Fruit fly (Drosophila melanogaster): ENCODE data around the gene CG31517.

The CG31517 gene

dm6 chr3R:13983272-13984032 lies 35.2 kb downstream of the CG31517 start (continued):
- TF ChIP-seq CG6689 (GFP tag; IDR thresholded peaks at IDR 0.05): peak; percentile 86
- TF ChIP-seq Drgx (GFP tag; IDR thresholded peaks at IDR 0.05): peak; percentile 88
- TF ChIP-seq gfzf (GFP tag; optimal IDR thresholded peaks at IDR 0.05): peak; percentile 23
- TF ChIP-seq zfh1 (GFP tag; IDR thresholded peaks at IDR 0.05): peak; percentile 89
- TF ChIP-seq dm (GFP tag; optimal IDR thresholded peaks at IDR 0.05): peak; percentile 88
- no peak for TF ChIP-seq pita (GFP tag; optimal IDR thresholded peaks at IDR 0.05)
- peak; percentile 86 for TF ChIP-seq Gug (GFP tag; IDR thresholded peaks at IDR 0.05)
- TF ChIP-seq D19A (tag; optimal IDR thresholded peaks at IDR 0.05): peak; percentile 91
- TF ChIP-seq sim (GFP tag; IDR thresholded peaks at IDR 0.05): 0 out of 2 replicates have a peak, but pooled peaks have one; percentile 52
- no peak; the same call in 1 of the 2 replicates for TF ChIP-seq sna (GFP tag; IDR thresholded peaks at IDR 0.05; ENCODE audit: partially characterized antibody)
- peak; percentile 91 for TF ChIP-seq CG1233 (GFP tag; optimal IDR thresholded peaks at IDR 0.05)
- peak; percentile 91 for TF ChIP-seq Max (GFP tag; optimal IDR thresholded peaks at IDR 0.05)
- TF ChIP-seq tx (GFP tag; optimal IDR thresholded peaks at IDR 0.05): peak; percentile 93
- TF ChIP-seq tgo (GFP tag; IDR thresholded peaks at IDR 0.05): peak; percentile 90
- TF ChIP-seq Atf6 (GFP tag; IDR thresholded peaks at IDR 0.05): peak; percentile 87
- peak; percentile 81 for TF ChIP-seq NK7.1 (GFP tag; optimal IDR thresholded peaks at IDR 0.05)
- TF ChIP-seq pnt (GFP tag; optimal IDR thresholded peaks at IDR 0.05): peak; percentile 94
- no peak for TF ChIP-seq CG2129 (GFP tag; IDR thresholded peaks at IDR 0.05; ENCODE audit: partially characterized antibody)
- peak; percentile 91 for TF ChIP-seq dysf (GFP tag; IDR thresholded peaks at IDR 0.05)
- no peak for TF ChIP-seq Dfd (GFP tag; optimal IDR thresholded peaks at IDR 0.05)
- TF ChIP-seq Opbp (GFP tag; IDR thresholded peaks at IDR 0.05; ENCODE audit: partially characterized antibody): peak; percentile 51; the same call in 1 of the 3 replicates
- TF ChIP-seq odd (GFP tag; optimal IDR thresholded peaks at IDR 0.05): peak; percentile 86
- peak; percentile 94 for TF ChIP-seq her (GFP tag; optimal IDR thresholded peaks at IDR 0.05)
- peak; percentile 93 for TF ChIP-seq tio (GFP tag; optimal IDR thresholded peaks at IDR 0.05)
- peak; percentile 79 for TF ChIP-seq CG4707 (GFP tag; optimal IDR thresholded peaks at IDR 0.05)
- peak; percentile 21 for TF ChIP-seq CG9797 (GFP tag; optimal IDR thresholded peaks at IDR 0.05)
- TF ChIP-seq CG14441 (GFP tag; IDR thresholded peaks at IDR 0.05): peak; percentile 86
- TF ChIP-seq gsb (GFP tag; IDR thresholded peaks at IDR 0.05): peak; percentile 73
- TF ChIP-seq Lhr (GFP tag; optimal IDR thresholded peaks at IDR 0.05): peak; percentile 50
- TF ChIP-seq Chrac-16 (GFP tag; optimal IDR thresholded peaks at IDR 0.05): peak; percentile 95
- peak; percentile 82 for TF ChIP-seq H2.0 (GFP tag; IDR thresholded peaks at IDR 0.05)
- peak; percentile 95 for TF ChIP-seq Hmr (GFP tag; optimal IDR thresholded peaks at IDR 0.05)
- TF ChIP-seq Aef1 (GFP tag; IDR thresholded peaks at IDR 0.05): peak; percentile 86
- peak; percentile 60 for TF ChIP-seq sima (GFP tag; optimal IDR thresholded peaks at IDR 0.05)
- TF ChIP-seq ind (GFP tag; optimal IDR thresholded peaks at IDR 0.05): peak; percentile 96
- TF ChIP-seq CG9609 (GFP tag; optimal IDR thresholded peaks at IDR 0.05): peak; percentile 93
- peak; percentile 94 for TF ChIP-seq Hsf (GFP tag; optimal IDR thresholded peaks at IDR 0.05)
- TF ChIP-seq Mes4 (GFP tag; optimal IDR thresholded peaks at IDR 0.05): peak; percentile 89
- TF ChIP-seq E2f2 (GFP tag; IDR thresholded peaks at IDR 0.05): peak; percentile 73
- peak; percentile 19 for TF ChIP-seq stwl (tag; optimal IDR thresholded peaks at IDR 0.05)
- peak; percentile 22; the same call in 1 of the 3 replicates for TF ChIP-seq CG6791 (GFP tag; IDR thresholded peaks at IDR 0.05; ENCODE audit: partially characterized antibody)
- TF ChIP-seq MBD-R2 (GFP tag; IDR thresholded peaks at IDR 0.05): peak; percentile 54
- TF ChIP-seq chm (GFP tag; IDR thresholded peaks at IDR 0.05): peak; percentile 93
- TF ChIP-seq fd3F (GFP tag; optimal IDR thresholded peaks at IDR 0.05): peak; percentile 84
- TF ChIP-seq CG3995 (GFP tag; optimal IDR thresholded peaks at IDR 0.05): peak; percentile 69
- peak; percentile 88 for TF ChIP-seq CG17568 (GFP tag; optimal IDR thresholded peaks at IDR 0.05)
- peak; percentile 45; the same call in 1 of the 3 replicates for TF ChIP-seq HLH4C (GFP tag; IDR thresholded peaks at IDR 0.05; ENCODE audit: partially characterized antibody)
- peak; percentile 83 for TF ChIP-seq Usf (GFP tag; optimal IDR thresholded peaks at IDR 0.05)
- TF ChIP-seq CG9932 (GFP tag; IDR thresholded peaks at IDR 0.05): peak; percentile 86
- peak; percentile 91 for TF ChIP-seq en (GFP tag; optimal IDR thresholded peaks at IDR 0.05)

All from whole organism, embryonic.